Worm (Caenorhabditis elegans): ENCODE data around the gene Y38H6A.1.

ce11 chrV:20311519-20311918, 14.0 kb upstream of the Y38H6A.1 start, which contains the start of gene clec-262:
- TF ChIP-seq attf-5 (GFP tag; optimal IDR thresholded peaks at IDR 0.05): no peak
- no peak for TF ChIP-seq efl-1 (GFP tag; optimal IDR thresholded peaks at IDR 0.05)
- no peak for TF ChIP-seq ama-1 (optimal IDR thresholded peaks at IDR 0.05)
- TF ChIP-seq ama-1 (GFP tag; optimal IDR thresholded peaks at IDR 0.05): no peak
- TF ChIP-seq lin-40 (tag; optimal IDR thresholded peaks at IDR 0.05): no peak
- no peak for TF ChIP-seq ceh-79 (tag; optimal IDR thresholded peaks at IDR 0.05)

All from whole organism, young adult.